Fruit fly (Drosophila melanogaster) whole organism: ENCODE measurements around the gene bun.

ENCODE experiments used
- CG8478 ChIP-seq: fragments of >200 bp; optimal IDR thresholded peaks from 2 replicates; lab custom pipeline; 2018; ENCODE audit warnings: inconsistent platforms
- EcR ChIP-seq, 2 experiments: fragments of >200 bp; optimal IDR thresholded peaks; 2 replicates each; lab custom pipeline; 2017; ENCODE audit warnings: missing biosample characterization in 2 of 2, missing genetic modification characterization in 2 of 2, missing genetic modification reagents in 2 of 2
- pan ChIP-seq: fragments of >200 bp; optimal IDR thresholded peaks from 2 replicates; lab custom pipeline; 2017
- psq ChIP-seq: fragments of >200 bp; optimal IDR thresholded peaks from 2 replicates; lab custom pipeline; 2017
- usp ChIP-seq: fragments of >200 bp; optimal IDR thresholded peaks from 2 replicates; lab custom pipeline; 2017; ENCODE audit warnings: missing biosample characterization, missing genetic modification characterization, mixed read lengths

- TF ChIP-seq psq (lab: Kevin White, UChicago) (no peak), CG8478 (lab: Kevin White, UChicago) (no peak), EcR (GFP tag; optimal IDR thresholded peaks at IDR 0.05; lab: Kevin White, UChicago) (no peak), usp (GFP tag; lab: Kevin White, UChicago) (no peak), pan (lab: Kevin White, UChicago) (no peak)
Observed at dm6 chr2L:12493771-12494317, 52.6 kb downstream of the bun start.
